Worm (Caenorhabditis elegans) whole organism, early embryonic: ENCODE results near the gene M05D6.1.

ENCODE experiments used
- B0310.2 ChIP-seq: sonication (generic microtip); optimal IDR thresholded peaks from 2 replicates; lab custom pipeline; 2016; ENCODE audit warnings: mild to moderate bottlenecking, missing genetic modification characterization, missing compliant biosample characterization
- aly-1 ChIP-seq: sonication (generic microtip); optimal IDR thresholded peaks from 2 replicates; lab custom pipeline; 2016; ENCODE audit warnings: missing genetic modification characterization, missing compliant biosample characterization
- ama-1 ChIP-seq: fragments of 150-350 bp; optimal IDR thresholded peaks from 2 replicates; lab custom pipeline; 2014
- flt-1 ChIP-seq: fragments of 200-800 bp; sonication (Bioruptor generic); IDR thresholded peaks from 2 replicates; pipeline ENCODE4 v1.3.6; 2022; ENCODE audit warnings: missing genetic modification characterization, missing compliant biosample characterization
- hnd-1 ChIP-seq: sonication (generic microtip); optimal IDR thresholded peaks from 2 replicates; lab custom pipeline; 2016; ENCODE audit warnings: missing genetic modification characterization, missing compliant biosample characterization

ce11 chrII:8438791-8439287, 36.4 kb downstream of the M05D6.1 start, which contains the start of gene lips-10:
- TF ChIP-seq hnd-1, result no peak
- TF ChIP-seq aly-1 (tag; lab: Kevin White, UChicago), result no peak
- TF ChIP-seq ama-1, result no peak
- TF ChIP-seq flt-1, result no peak
- TF ChIP-seq B0310.2 (tag; lab: Kevin White, UChicago), result no peak
